Fruit fly (Drosophila melanogaster): ENCODE measurements around the gene 5PtaseI.
A peak's percentile ranks its signal among the peaks of the same experiment; 100 is the strongest.

The 5PtaseI gene

dm6 chr3R:25074558-25074964 lies 29.6 kb upstream of the 5PtaseI start, which contains the start of the genes shams and CG11920 (continued):
- TF ChIP-seq pan (optimal IDR thresholded peaks at IDR 0.05): no peak
- TF ChIP-seq pan (GFP tag; optimal IDR thresholded peaks at IDR 0.05 in 1 of 2, IDR thresholded peaks at IDR 0.05 in 1 of 2): no peak
- no peak for TF ChIP-seq CG5245 (GFP tag; optimal IDR thresholded peaks at IDR 0.05)
- TF ChIP-seq dpn (GFP tag; optimal IDR thresholded peaks at IDR 0.05): peak in 1 of 2 experiments; percentile 6
- no peak for TF ChIP-seq ind (GFP tag; optimal IDR thresholded peaks at IDR 0.05)
- TF ChIP-seq CG8290 (GFP tag; optimal IDR thresholded peaks at IDR 0.05): peak; percentile 20
- TF ChIP-seq CG8290 (tag; optimal IDR thresholded peaks at IDR 0.05): peak in 1 of 2 experiments; percentile 16
- TF ChIP-seq cwo (GFP tag; optimal IDR thresholded peaks at IDR 0.05): peak; percentile 40
- no peak for TF ChIP-seq ham (GFP tag; IDR thresholded peaks at IDR 0.05)
- TF ChIP-seq tx (GFP tag; optimal IDR thresholded peaks at IDR 0.05): no peak
- TF ChIP-seq CG15073 (GFP tag; optimal IDR thresholded peaks at IDR 0.05): no peak
- TF ChIP-seq H2.0 (GFP tag; IDR thresholded peaks at IDR 0.05): no peak
- no peak for TF ChIP-seq dan (GFP tag; IDR thresholded peaks at IDR 0.05)
- TF ChIP-seq D (optimal IDR thresholded peaks at IDR 0.05): no peak
- no peak for TF ChIP-seq D (GFP tag; optimal IDR thresholded peaks at IDR 0.05)
- TF ChIP-seq CG2678 (tag; optimal IDR thresholded peaks at IDR 0.05): no peak
- peak; percentile 80 for TF ChIP-seq dm (GFP tag; optimal IDR thresholded peaks at IDR 0.05)
- no peak for TF ChIP-seq CG14014 (GFP tag; IDR thresholded peaks at IDR 0.05)
- no peak for TF ChIP-seq CG6254 (GFP tag; optimal IDR thresholded peaks at IDR 0.05)
- TF ChIP-seq CG14441 (GFP tag; IDR thresholded peaks at IDR 0.05): no peak
- TF ChIP-seq Max (GFP tag; optimal IDR thresholded peaks at IDR 0.05): peak; percentile 68
- TF ChIP-seq CG8478 (optimal IDR thresholded peaks at IDR 0.05): no peak
- no peak for TF ChIP-seq insv (GFP tag; optimal IDR thresholded peaks at IDR 0.05)
- TF ChIP-seq ara (GFP tag; IDR thresholded peaks at IDR 0.05): no peak
- TF ChIP-seq ap (GFP tag; IDR thresholded peaks at IDR 0.05): no peak
- no peak for TF ChIP-seq CG18599 (GFP tag; optimal IDR thresholded peaks at IDR 0.05)
- TF ChIP-seq eve (GFP tag; optimal IDR thresholded peaks at IDR 0.05): no peak
- no peak for TF ChIP-seq ase (GFP tag; IDR thresholded peaks at IDR 0.05)
- no peak; the same call in 1 of the 2 replicates for TF ChIP-seq slbo (GFP tag; IDR thresholded peaks at IDR 0.05)
- TF ChIP-seq Six4 (GFP tag; optimal IDR thresholded peaks at IDR 0.05): no peak
- TF ChIP-seq sim (GFP tag; IDR thresholded peaks at IDR 0.05): no peak
- peak; percentile 32 for TF ChIP-seq grau (tag; optimal IDR thresholded peaks at IDR 0.05)
- TF ChIP-seq CG11695 (GFP tag; IDR thresholded peaks at IDR 0.05): no peak
- TF ChIP-seq Vsx1 (GFP tag; optimal IDR thresholded peaks at IDR 0.05): no peak
- TF ChIP-seq peb (GFP tag; IDR thresholded peaks at IDR 0.05): no peak
- TF ChIP-seq Deaf1 (tag; optimal IDR thresholded peaks at IDR 0.05): no peak
- TF ChIP-seq Oli (tag; optimal IDR thresholded peaks at IDR 0.05): no peak
- no peak for TF ChIP-seq E2f1 (GFP tag; IDR thresholded peaks at IDR 0.05)
- no peak for TF ChIP-seq CG17802 (tag; optimal IDR thresholded peaks at IDR 0.05)
- TF ChIP-seq ato (GFP tag; IDR thresholded peaks at IDR 0.05; ENCODE audit: partially characterized antibody): peak; percentile 57; the same call in 1 of the 2 replicates
- TF ChIP-seq CG17328 (GFP tag; IDR thresholded peaks at IDR 0.05): no peak
- TF ChIP-seq CG12299 (tag; optimal IDR thresholded peaks at IDR 0.05): peak; percentile 61
- peak; percentile 47 for TF ChIP-seq pzg (GFP tag; optimal IDR thresholded peaks at IDR 0.05)
- no peak for TF ChIP-seq gt (GFP tag; IDR thresholded peaks at IDR 0.05)
- no peak for TF ChIP-seq CG32767 (GFP tag; IDR thresholded peaks at IDR 0.05)
- TF ChIP-seq HmgD (GFP tag; optimal IDR thresholded peaks at IDR 0.05): no peak
- no peak for TF ChIP-seq mld (GFP tag; IDR thresholded peaks at IDR 0.05; ENCODE audit: partially characterized antibody)
- no peak for TF ChIP-seq CG7556 (GFP tag; optimal IDR thresholded peaks at IDR 0.05)
- TF ChIP-seq lola (GFP tag; optimal IDR thresholded peaks at IDR 0.05): peak in 1 of 3 experiments; percentile 25
- TF ChIP-seq tgo (GFP tag; IDR thresholded peaks at IDR 0.05): no peak
- TF ChIP-seq CG6272 (GFP tag; IDR thresholded peaks at IDR 0.05): no peak
- TF ChIP-seq CG10959 (GFP tag; IDR thresholded peaks at IDR 0.05): no peak
- no peak for TF ChIP-seq CG11085 (GFP tag; IDR thresholded peaks at IDR 0.05)
- no peak for TF ChIP-seq gsb (GFP tag; IDR thresholded peaks at IDR 0.05)
